Fruit fly (Drosophila melanogaster): ENCODE measurements around the gene spir.

DNA sequence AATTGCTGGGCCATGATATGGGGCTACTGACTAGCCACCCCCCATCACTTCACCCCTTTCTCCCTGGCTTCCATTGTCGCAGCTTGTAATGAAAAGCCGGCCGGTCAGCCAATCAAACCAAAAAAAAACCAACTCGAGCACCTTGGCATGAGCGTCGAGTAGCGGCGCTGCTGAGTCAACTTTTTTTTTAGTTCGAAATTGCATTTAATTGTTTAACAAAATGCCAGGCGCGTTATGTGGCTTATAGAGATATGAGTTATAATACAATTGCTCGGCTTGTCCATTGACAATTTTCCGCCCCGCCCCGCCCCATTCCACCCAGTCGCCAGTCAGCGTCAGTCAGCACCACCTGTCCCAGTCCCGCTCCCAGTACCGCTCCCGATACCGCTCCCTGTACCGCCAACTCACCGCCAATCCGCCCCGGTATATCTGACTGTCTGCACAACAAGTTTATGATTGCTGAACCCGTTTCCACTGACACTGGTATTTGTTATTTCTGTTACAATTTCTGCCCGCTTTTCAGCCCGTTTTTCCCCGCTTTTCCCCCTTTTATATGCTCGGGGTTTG lies 10.3 kb downstream of the spir start:
- TF ChIP-seq CG8478 (optimal IDR thresholded peaks at IDR 0.05) (no peak), CTCF (optimal IDR thresholded peaks at IDR 0.05) (no peak)

Measured in S2 (cell line).